Worm (Caenorhabditis elegans) whole organism, dauer: ENCODE measurements around the gene str-4.

Experiments
- unc-62 ChIP-seq: sonication (generic microtip); optimal IDR thresholded peaks from 2 replicates; lab custom pipeline; 2017; ENCODE audit warnings: missing biosample characterization, missing genetic modification reagents, missing genetic modification characterization

The str-4 gene

ce11 chrV:13294507-13294906 is 45.0 kb downstream of the str-4 start:
- no peak for TF ChIP-seq unc-62 (GFP tag; lab: Kevin White, UChicago)

- TF ChIP-seq unc-62 (GFP tag; lab: Kevin White, UChicago): no peak
Measured at ce11 chrV:13288881-13289280, 50.7 kb downstream of the str-4 start.
